Worm (Caenorhabditis elegans) whole organism, L4 larva: ENCODE measurements around the gene ceh-43.

Source experiments
- D1046.2 ChIP-seq: fragments of 200-800 bp; sonication (Bioruptor generic); IDR thresholded peaks from 2 replicates; pipeline ENCODE4 v1.3.6; 2022; ENCODE audit warnings: missing genetic modification characterization, missing compliant biosample characterization
- F26F4.8 ChIP-seq: fragments of 200-800 bp; sonication (Bioruptor generic); conservative IDR thresholded peaks from 2 replicates; pipeline ENCODE4 v1.3.6; 2022; ENCODE audit warnings: missing genetic modification characterization, missing compliant biosample characterization
- F37D6.2 ChIP-seq: sonication (generic microtip); optimal IDR thresholded peaks from 2 replicates; lab custom pipeline; 2016; ENCODE audit warnings: mild to moderate bottlenecking, missing genetic modification characterization, missing compliant biosample characterization
- T26A8.4 ChIP-seq: fragments of 200-800 bp; sonication (Bioruptor generic); IDR thresholded peaks from 2 replicates; pipeline ENCODE4 v1.3.6; 2022; ENCODE audit warnings: missing genetic modification characterization, missing compliant biosample characterization
- Y5F2A.4 ChIP-seq: fragments of 200-800 bp; sonication (Bioruptor generic); optimal IDR thresholded peaks from 2 replicates; lab custom pipeline; 2018; ENCODE audit warnings: mild to moderate bottlenecking, missing genetic modification characterization, missing compliant biosample characterization
- Y75B8A.6 ChIP-seq: fragments of 200-800 bp; sonication (Bioruptor generic); IDR thresholded peaks from 2 replicates; pipeline ENCODE4 v1.3.6; 2022; ENCODE audit warnings: missing genetic modification reagents, missing genetic modification characterization, missing compliant biosample characterization
- ZK546.5 ChIP-seq, 2 experiments: sonication (generic microtip); optimal IDR thresholded peaks; 2 replicates each; lab custom pipeline; 2017; ENCODE audit warnings: missing biosample characterization in 2 of 2, missing genetic modification characterization in 2 of 2
- aha-1 ChIP-seq: fragments of 150-350 bp; peaks from one replicate; lab custom pipeline; 2014; ENCODE audit warnings: missing biosample characterization, missing genetic modification characterization
- aly-2 ChIP-seq: sonication (generic microtip); optimal IDR thresholded peaks from 2 replicates; lab custom pipeline; 2018; ENCODE audit warnings: missing biosample characterization, missing genetic modification characterization
- ama-1 ChIP-seq: fragments of 150-350 bp; optimal IDR thresholded peaks from 2 replicates; lab custom pipeline; 2014; ENCODE audit warnings: inconsistent platforms, mixed read lengths
- ceh-44 ChIP-seq: fragments of 200-800 bp; sonication (Bioruptor generic); IDR thresholded peaks from 2 replicates; pipeline ENCODE4 v1.3.6; 2022; ENCODE audit warnings: missing genetic modification reagents, missing genetic modification characterization, missing compliant biosample characterization
- ceh-62 ChIP-seq: sonication (generic microtip); optimal IDR thresholded peaks from 2 replicates; lab custom pipeline; 2017; ENCODE audit warnings: missing biosample characterization, missing genetic modification characterization
- cey-2 ChIP-seq: sonication (generic microtip); optimal IDR thresholded peaks from 3 replicates; lab custom pipeline; 2017; ENCODE audit warnings: missing genetic modification characterization, mild to moderate bottlenecking, missing compliant biosample characterization, antibody characterized with exemption, borderline replicate concordance; ENCODE audit not compliant: insufficient read depth
- ctbp-1 ChIP-seq: fragments of 200-800 bp; sonication (Bioruptor generic); IDR thresholded peaks from 2 replicates; pipeline ENCODE4 v1.3.6; 2022; ENCODE audit warnings: missing genetic modification reagents, missing genetic modification characterization, missing compliant biosample characterization
- daf-16 ChIP-seq, 3 experiments: sonication (generic microtip); optimal IDR thresholded peaks; 2 replicates each; lab custom pipeline; 2016 to 2017; ENCODE audit warnings: missing genetic modification characterization in 3 of 3, missing genetic modification reagents in 3 of 3, mild to moderate bottlenecking in 2 of 3, missing compliant biosample characterization in 2 of 3, missing biosample characterization in 1 of 3, moderate library complexity in 1 of 3
- dpl-1 ChIP-seq: fragments of 150-350 bp; optimal IDR thresholded peaks from 2 replicates; lab custom pipeline; 2014; ENCODE audit warnings: missing biosample characterization, missing genetic modification reagents, missing genetic modification characterization
- dve-1 ChIP-seq: sonication (generic microtip); optimal IDR thresholded peaks from 2 replicates; lab custom pipeline; 2017; ENCODE audit warnings: antibody characterized with exemption, mild to moderate bottlenecking, missing genetic modification characterization, missing compliant biosample characterization; ENCODE audit not compliant: insufficient read depth
- hif-1 ChIP-seq, 2 experiments: sonication (generic microtip); optimal IDR thresholded peaks; 2 replicates each; lab custom pipeline; 2016 to 2017; ENCODE audit warnings: missing compliant biosample characterization in 2 of 2, missing genetic modification characterization in 2 of 2, missing genetic modification reagents in 2 of 2, missing genotype in 2 of 2, mild to moderate bottlenecking in 1 of 2
- hlh-30 ChIP-seq: sonication (generic microtip); optimal IDR thresholded peaks from 2 replicates; lab custom pipeline; 2017; ENCODE audit warnings: antibody characterized with exemption, mild to moderate bottlenecking, missing genetic modification characterization, missing compliant biosample characterization; ENCODE audit not compliant: insufficient read depth
- hmg-1.1 ChIP-seq: fragments of 200-800 bp; sonication (Bioruptor generic); IDR thresholded peaks from 2 replicates; pipeline ENCODE4 v1.3.6; 2022; ENCODE audit warnings: missing genetic modification reagents, missing genetic modification characterization, missing compliant biosample characterization
- jun-1 ChIP-seq: fragments of 150-350 bp; optimal IDR thresholded peaks from 2 replicates; lab custom pipeline; 2014; ENCODE audit warnings: missing biosample characterization, missing genetic modification reagents, missing genetic modification characterization
- lin-1 ChIP-seq: fragments of 200-800 bp; sonication (Bioruptor generic); IDR thresholded peaks from 2 replicates; pipeline ENCODE4 v1.3.6; 2022; ENCODE audit warnings: missing genetic modification reagents, missing genetic modification characterization, missing compliant biosample characterization
- lin-38 ChIP-seq: fragments of 200-800 bp; sonication (Bioruptor generic); IDR thresholded peaks from 2 replicates; pipeline ENCODE4 v1.3.6; 2022; ENCODE audit warnings: missing genetic modification reagents, missing genetic modification characterization, missing compliant biosample characterization
- lin-39 ChIP-seq: fragments of 150-350 bp; optimal IDR thresholded peaks from 2 replicates; lab custom pipeline; 2014; ENCODE audit warnings: missing biosample characterization, missing genetic modification reagents, missing genetic modification characterization
- lir-3 ChIP-seq: sonication (generic microtip); optimal IDR thresholded peaks from 2 replicates; lab custom pipeline; 2016; ENCODE audit warnings: mild to moderate bottlenecking, missing genetic modification characterization, missing compliant biosample characterization
- madf-5 ChIP-seq, 2 experiments: fragments of 200-800 bp; sonication (Bioruptor generic); IDR thresholded peaks; 2 replicates each; pipeline ENCODE4 v1.3.6; 2022; ENCODE audit warnings: missing compliant biosample characterization in 2 of 2, missing genetic modification characterization in 2 of 2
- madf-9 ChIP-seq: fragments of 200-800 bp; sonication (Bioruptor generic); conservative IDR thresholded peaks from 2 replicates; pipeline ENCODE4 v1.3.6; 2022; ENCODE audit warnings: missing genetic modification reagents, missing genetic modification characterization, missing compliant biosample characterization
- mdl-1 ChIP-seq, 2 experiments: fragments of 150-350 bp in 1 of 2; sonication (generic microtip) in 1 of 2; optimal IDR thresholded peaks; 2 replicates each; lab custom pipeline; 2014 to 2017; ENCODE audit warnings: missing biosample characterization in 2 of 2, missing genetic modification characterization in 2 of 2
- mes-2 ChIP-seq: sonication (generic microtip); optimal IDR thresholded peaks from 2 replicates; lab custom pipeline; 2016; ENCODE audit warnings: missing genotype, mild to moderate bottlenecking, missing genetic modification characterization, missing compliant biosample characterization; ENCODE audit not compliant: poor library complexity, severe bottlenecking
- mxl-3 ChIP-seq: fragments of 200-800 bp; sonication (Bioruptor generic); optimal IDR thresholded peaks from 2 replicates; lab custom pipeline; 2018; ENCODE audit warnings: mild to moderate bottlenecking, missing genetic modification characterization, missing compliant biosample characterization
- nhr-10 ChIP-seq: fragments of 150-350 bp; optimal IDR thresholded peaks from 2 replicates; lab custom pipeline; 2014; ENCODE audit warnings: missing biosample characterization, missing genetic modification characterization
- nhr-11 ChIP-seq: fragments of 150-350 bp; optimal IDR thresholded peaks from 2 replicates; lab custom pipeline; 2014; ENCODE audit warnings: missing biosample characterization, missing genetic modification characterization
- nhr-25 ChIP-seq: sonication (generic microtip); optimal IDR thresholded peaks from 2 replicates; lab custom pipeline; 2017; ENCODE audit warnings: missing genetic modification characterization, mild to moderate bottlenecking, missing compliant biosample characterization, antibody characterized with exemption, moderate library complexity, borderline replicate concordance; ENCODE audit not compliant: insufficient read depth
- nhr-41 ChIP-seq: fragments of 200-800 bp; sonication (Bioruptor generic); IDR thresholded peaks from 2 replicates; pipeline ENCODE4 v1.3.6; 2022; ENCODE audit warnings: missing genetic modification reagents, missing genetic modification characterization, missing compliant biosample characterization
- nhr-48 ChIP-seq: sonication (generic microtip); optimal IDR thresholded peaks from 2 replicates; lab custom pipeline; 2016; ENCODE audit warnings: mild to moderate bottlenecking, missing genetic modification characterization, missing compliant biosample characterization
- php-3 ChIP-seq: fragments of 200-800 bp; sonication (Bioruptor generic); IDR thresholded peaks from 2 replicates; pipeline ENCODE4 v1.3.6; 2022; ENCODE audit warnings: missing genetic modification reagents, missing genetic modification characterization, missing compliant biosample characterization
- set-16 ChIP-seq: fragments of 200-800 bp; sonication (Bioruptor generic); IDR thresholded peaks from 2 replicates; pipeline ENCODE4 v1.3.6; 2022; ENCODE audit warnings: missing genetic modification reagents, missing genetic modification characterization, missing compliant biosample characterization
- spr-1 ChIP-seq: sonication (generic microtip); optimal IDR thresholded peaks from 2 replicates; lab custom pipeline; 2016; ENCODE audit warnings: mild to moderate bottlenecking, missing genetic modification characterization, missing compliant biosample characterization
- tra-1 ChIP-seq: fragments of 200-800 bp; sonication (Bioruptor generic); IDR thresholded peaks from 2 replicates; pipeline ENCODE4 v1.3.6; 2022; ENCODE audit warnings: missing genetic modification reagents, missing genetic modification characterization, missing compliant biosample characterization
- unc-130 ChIP-seq: sonication (generic microtip); optimal IDR thresholded peaks from 2 replicates; lab custom pipeline; 2016; ENCODE audit warnings: missing genetic modification reagents, missing genetic modification characterization, missing compliant biosample characterization
- unc-39 ChIP-seq: sonication (generic microtip); optimal IDR thresholded peaks from 2 replicates; lab custom pipeline; 2017; ENCODE audit warnings: missing biosample characterization, missing genetic modification characterization
- vab-7 ChIP-seq: fragments of 200-800 bp; sonication (Bioruptor generic); IDR thresholded peaks from 2 replicates; pipeline ENCODE4 v1.3.6; 2022; ENCODE audit warnings: missing genetic modification reagents, missing genetic modification characterization, missing compliant biosample characterization
- zfp-2 ChIP-seq: sonication (generic microtip); optimal IDR thresholded peaks from 2 replicates; lab custom pipeline; 2016; ENCODE audit warnings: mild to moderate bottlenecking, missing genetic modification characterization, missing compliant biosample characterization
- ztf-11 ChIP-seq: fragments of 150-350 bp; optimal IDR thresholded peaks from 2 replicates; lab custom pipeline; 2014; ENCODE audit warnings: missing biosample characterization, missing genetic modification characterization

Gene ceh-43

ce11 chrIII:4475428-4475968 lies 25.8 kb upstream of the ceh-43 start, which contains the start of gene rps-1 (continued):
- peak; percentile 99 for TF ChIP-seq nhr-11 (tag; lab: Kevin White, UChicago)
- TF ChIP-seq spr-1 (tag; lab: Kevin White, UChicago) = peak; percentile 97
- TF ChIP-seq unc-130 (GFP tag; lab: Kevin White, UChicago) = peak; percentile 91
- TF ChIP-seq T26A8.4 = peak; percentile 98
- peak; percentile 99 for TF ChIP-seq tra-1 (GFP tag; lab: Robert Waterston, UW)
- TF ChIP-seq vab-7 (GFP tag; lab: Robert Waterston, UW) = peak; percentile 95
- TF ChIP-seq ama-1 = peak; percentile 77
- peak; percentile 97 for TF ChIP-seq madf-9 (GFP tag; lab: Robert Waterston, UW)
- TF ChIP-seq F37D6.2 (tag; lab: Kevin White, UChicago) = peak; percentile 96
- peak; percentile 97 for TF ChIP-seq ctbp-1 (GFP tag; lab: Robert Waterston, UW)
- peak; percentile 94 for TF ChIP-seq D1046.2 (GFP tag; lab: Robert Waterston, UW)

- no peak for TF ChIP-seq ceh-62 (tag; lab: Kevin White, UChicago)
- TF ChIP-seq unc-39 = no peak
- TF ChIP-seq ztf-11 (tag; lab: Kevin White, UChicago) = no peak
- no peak for TF ChIP-seq cey-2 (tag; lab: Kevin White, UChicago)
- no peak for TF ChIP-seq Y5F2A.4 (GFP tag; lab: Kevin White, UChicago)
- TF ChIP-seq tra-1 (GFP tag; lab: Robert Waterston, UW) = 0 out of 2 replicates have a peak, but pooled peaks have one; percentile 21
- TF ChIP-seq nhr-10 = no peak
- TF ChIP-seq set-16 (GFP tag; lab: Robert Waterston, UW) = no peak
- TF ChIP-seq dpl-1 (GFP tag; lab: Kevin White, UChicago) = no peak
- peak; percentile 81 for TF ChIP-seq aha-1 (tag; lab: Kevin White, UChicago)
These were observed 25.2 kb upstream of the ceh-43 start, which contains the start of gene ifet-1 for ce11 chrIII:4474908-4475307. Gene ifet-1 (minus strand): TSS chrIII:4475150.

DNA sequence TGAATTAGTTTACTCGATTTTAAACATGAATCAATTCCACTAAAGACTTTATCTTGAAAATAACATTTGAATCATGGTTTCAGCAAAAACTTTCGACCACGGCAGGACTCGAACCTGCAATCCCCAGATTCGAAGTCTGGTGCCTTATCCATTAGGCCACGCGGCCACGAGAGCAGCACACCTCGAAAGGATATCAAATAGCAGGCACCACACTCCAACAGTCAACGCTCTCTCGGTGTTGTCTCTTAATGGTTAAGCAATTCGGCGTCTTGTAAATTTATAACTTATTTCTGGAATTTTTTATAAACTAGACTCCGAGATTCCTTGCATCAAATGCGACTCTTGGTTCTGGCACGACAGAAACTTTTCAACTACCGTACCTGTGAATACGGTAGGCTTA lies 21.1 kb upstream of the ceh-43 start:
- TF ChIP-seq hmg-1.1 (GFP tag; lab: Robert Waterston, UW) = peak; percentile 75
- peak; percentile 87 for TF ChIP-seq ctbp-1 (GFP tag; lab: Robert Waterston, UW)
- TF ChIP-seq nhr-25 = peak; percentile 79
- peak; percentile 69 for TF ChIP-seq hlh-30 (tag; lab: Kevin White, UChicago)
- TF ChIP-seq vab-7 (GFP tag; lab: Robert Waterston, UW) = peak; percentile 85
- peak; percentile 84 for TF ChIP-seq mes-2
- no peak for TF ChIP-seq unc-39
- peak; percentile 67 for TF ChIP-seq dve-1 (tag; lab: Kevin White, UChicago)
- TF ChIP-seq nhr-41 (GFP tag; lab: Robert Waterston, UW) = 0 out of 2 replicates have a peak, but pooled peaks have one; percentile 36
- peak; percentile 35 for TF ChIP-seq aha-1 (tag; lab: Kevin White, UChicago)
- peak; percentile 78; the same call in 1 of the 2 replicates for TF ChIP-seq F26F4.8 (GFP tag; lab: Robert Waterston, UW)
- TF ChIP-seq jun-1 (tag; lab: Kevin White, UChicago) = no peak
- 0 out of 2 replicates have a peak, but pooled peaks have one; percentile 54 for TF ChIP-seq Y75B8A.6 (GFP tag; lab: Robert Waterston, UW)
- TF ChIP-seq aly-2 (tag; lab: Kevin White, UChicago) = peak; percentile 58
- TF ChIP-seq lir-3 = peak; percentile 59
- peak in 1 of 2 experiments; percentile 55 for TF ChIP-seq hif-1 (tag; optimal IDR thresholded peaks at IDR 0.05; lab: Kevin White, UChicago)
- peak; percentile 50 for TF ChIP-seq zfp-2 (tag; lab: Kevin White, UChicago)
- TF ChIP-seq madf-5 (GFP tag; IDR thresholded peaks at IDR 0.05; lab: Robert Waterston, UW) = peak; percentile 29 to 88; a peak in 3 of 4 replicates
- TF ChIP-seq lin-39 = no peak
- no peak for TF ChIP-seq ceh-62 (tag; lab: Kevin White, UChicago)
- no peak for TF ChIP-seq mdl-1 (tag; optimal IDR thresholded peaks at IDR 0.05; lab: Kevin White, UChicago)
- TF ChIP-seq lin-1 (GFP tag; lab: Robert Waterston, UW) = peak; percentile 34; the same call in 1 of the 2 replicates
- TF ChIP-seq madf-9 (GFP tag; lab: Robert Waterston, UW) = peak; percentile 52; the same call in 1 of the 2 replicates
- TF ChIP-seq lin-38 (GFP tag; lab: Robert Waterston, UW) = peak; percentile 77
- TF ChIP-seq php-3 (GFP tag; lab: Robert Waterston, UW) = peak; percentile 35; the same call in 1 of the 2 replicates
- TF ChIP-seq mxl-3 (GFP tag; lab: Kevin White, UChicago) = no peak
- TF ChIP-seq ceh-44 (GFP tag; lab: Robert Waterston, UW) = peak; percentile 87
- peak; percentile 80 for TF ChIP-seq nhr-48 (tag; lab: Kevin White, UChicago)
- peak; percentile 67 to 78 for TF ChIP-seq daf-16 (GFP tag; optimal IDR thresholded peaks at IDR 0.05; lab: Kevin White, UChicago)
- TF ChIP-seq daf-16 (tag; optimal IDR thresholded peaks at IDR 0.05; lab: Kevin White, UChicago) = peak; percentile 57
- TF ChIP-seq ZK546.5 (tag; optimal IDR thresholded peaks at IDR 0.05; lab: Kevin White, UChicago) = no peak
